Fruit fly (Drosophila melanogaster) whole organism, embryonic: ENCODE results near the gene CG12522.

Source experiments
- Awh ChIP-seq: fragments of 200-800 bp; sonication (Bioruptor generic); IDR thresholded peaks from 2 replicates; pipeline ENCODE4, ENCODE4 v1.3.6; 2022; ENCODE audit warnings: missing biosample characterization, missing genetic modification characterization
- B-H1 ChIP-seq: fragments of 200-800 bp; sonication (Bioruptor generic); IDR thresholded peaks from 3 replicates; pipeline ENCODE4 v1.3.6; 2022; ENCODE audit warnings: missing biosample characterization, missing genetic modification characterization
- CG1024 ChIP-seq: fragments of 200-800 bp; sonication (Bioruptor generic); IDR thresholded peaks from 2 replicates; pipeline ENCODE4 v1.3.6; 2022; ENCODE audit warnings: missing biosample characterization, missing genetic modification characterization
- CG10979 ChIP-seq: fragments of 200-800 bp; sonication (Bioruptor generic); optimal IDR thresholded peaks from 2 replicates; lab custom pipeline; 2018; ENCODE audit warnings: missing biosample characterization, mild to moderate bottlenecking, missing genetic modification characterization, moderate library complexity
- CG11504 ChIP-seq: fragments of 200-800 bp; sonication (Bioruptor generic); optimal IDR thresholded peaks from 3 replicates; lab custom pipeline; 2019; ENCODE audit warnings: missing biosample characterization, mild to moderate bottlenecking, missing genetic modification characterization, moderate library complexity
- CG11695 ChIP-seq: fragments of 200-800 bp; sonication (Bioruptor generic); IDR thresholded peaks from 3 replicates; pipeline ENCODE4 v1.3.6; 2022; ENCODE audit warnings: missing biosample characterization, missing genetic modification characterization
- CG12391 ChIP-seq: fragments of 200-800 bp; sonication (Bioruptor generic); optimal IDR thresholded peaks from 3 replicates; lab custom pipeline; 2018; ENCODE audit warnings: missing biosample characterization, mild to moderate bottlenecking, missing genetic modification characterization, moderate library complexity
- CG13287 ChIP-seq: fragments of 200-800 bp; sonication (Bioruptor generic); IDR thresholded peaks from 2 replicates; pipeline ENCODE4 v1.3.6; 2022; ENCODE audit warnings: missing biosample characterization, missing genetic modification characterization; ENCODE audit not compliant: partially characterized antibody
- CG13296 ChIP-seq: fragments of 200-800 bp; sonication (Bioruptor generic); optimal IDR thresholded peaks from 3 replicates; lab custom pipeline; 2018; ENCODE audit warnings: missing biosample characterization, mild to moderate bottlenecking, missing genetic modification characterization
- CG13624 ChIP-seq: fragments of 200-800 bp; sonication (Bioruptor generic); optimal IDR thresholded peaks from 2 replicates; lab custom pipeline; 2016; ENCODE audit warnings: missing biosample characterization, missing genetic modification characterization
- CG14860 ChIP-seq: fragments of 200-800 bp; sonication (Bioruptor generic); IDR thresholded peaks from 3 replicates; pipeline ENCODE4 v1.3.6; 2022; ENCODE audit warnings: missing biosample characterization, missing genetic modification characterization; ENCODE audit not compliant: partially characterized antibody
- CG17361 ChIP-seq: fragments of 200-800 bp; sonication (Bioruptor generic); IDR thresholded peaks from 3 replicates; pipeline ENCODE4 v1.3.6; 2022; ENCODE audit warnings: missing biosample characterization, missing genetic modification characterization
- CG2120 ChIP-seq: fragments of 200-800 bp; sonication (Bioruptor generic); optimal IDR thresholded peaks from 3 replicates; lab custom pipeline; 2016; ENCODE audit warnings: missing biosample characterization, missing genetic modification characterization
- CG31365 ChIP-seq: fragments of 200-800 bp; sonication (Bioruptor generic); optimal IDR thresholded peaks from 2 replicates; lab custom pipeline; 2018; ENCODE audit warnings: missing biosample characterization, mild to moderate bottlenecking, missing genetic modification characterization
- CG3407 ChIP-seq: fragments of 200-800 bp; sonication (Bioruptor generic); optimal IDR thresholded peaks from 2 replicates; lab custom pipeline; 2018; ENCODE audit warnings: missing biosample characterization, mild to moderate bottlenecking, missing genetic modification characterization
- CG42726 ChIP-seq: fragments of 200-800 bp; sonication (Bioruptor generic); IDR thresholded peaks from 2 replicates; pipeline ENCODE4 v1.3.6; 2022; ENCODE audit warnings: missing biosample characterization, missing genetic modification characterization; ENCODE audit not compliant: partially characterized antibody
- CG7372 ChIP-seq: fragments of 200-800 bp; sonication (Bioruptor generic); IDR thresholded peaks from 2 replicates; pipeline ENCODE4 v1.3.6; 2022; ENCODE audit warnings: missing biosample characterization, missing genetic modification characterization
- CG8765 ChIP-seq: fragments of 200-800 bp; sonication (Bioruptor generic); IDR thresholded peaks from 2 replicates; pipeline ENCODE4 v1.3.6; 2022; ENCODE audit warnings: missing biosample characterization, missing genetic modification characterization
- CG9215 ChIP-seq: fragments of 200-800 bp; sonication (Bioruptor generic); IDR thresholded peaks from 2 replicates; pipeline ENCODE4 v1.3.6; 2022; ENCODE audit warnings: missing biosample characterization, missing genetic modification characterization
- Chrac-16 ChIP-seq: fragments of 200-800 bp; sonication (Bioruptor generic); optimal IDR thresholded peaks from 3 replicates; lab custom pipeline; 2016; ENCODE audit warnings: missing biosample characterization, missing genetic modification characterization
- D19B ChIP-seq: fragments of 200-800 bp; sonication (Bioruptor generic); optimal IDR thresholded peaks from 2 replicates; lab custom pipeline; 2017; ENCODE audit warnings: missing biosample characterization, mild to moderate bottlenecking, missing genetic modification characterization
- Dfd ChIP-seq, 2 experiments: fragments of >200 bp; optimal IDR thresholded peaks; 2 replicates each; lab custom pipeline; 2017; ENCODE audit warnings: missing biosample characterization in 2 of 2, missing genetic modification characterization in 2 of 2
- Lim3 ChIP-seq: fragments of 200-800 bp; sonication (Bioruptor generic); IDR thresholded peaks from 2 replicates; pipeline ENCODE4 v1.3.6; 2022; ENCODE audit warnings: missing biosample characterization, missing genetic modification characterization
- MBD-R2 ChIP-seq: fragments of 200-800 bp; sonication (Bioruptor generic); IDR thresholded peaks from 2 replicates; pipeline ENCODE4 v1.3.6; 2022; ENCODE audit warnings: missing biosample characterization, missing genetic modification characterization
- MESR4 ChIP-seq: fragments of 200-800 bp; sonication (Bioruptor generic); optimal IDR thresholded peaks from 2 replicates; lab custom pipeline; 2018; ENCODE audit warnings: missing biosample characterization, mild to moderate bottlenecking, missing genetic modification characterization, moderate library complexity
- Mad ChIP-seq: fragments of 200-800 bp; sonication (Bioruptor generic); optimal IDR thresholded peaks from 2 replicates; lab custom pipeline; 2016; ENCODE audit warnings: missing biosample characterization, missing genetic modification characterization
- NK7.1 ChIP-seq: fragments of 200-800 bp; sonication (Bioruptor generic); optimal IDR thresholded peaks from 3 replicates; lab custom pipeline; 2016; ENCODE audit warnings: missing biosample characterization, missing genetic modification characterization
- Neu2 ChIP-seq: fragments of 200-800 bp; sonication (Bioruptor generic); optimal IDR thresholded peaks from 3 replicates; lab custom pipeline; 2016; ENCODE audit warnings: missing biosample characterization, missing genetic modification characterization, borderline replicate concordance
- Six4 ChIP-seq: fragments of 200-800 bp; sonication (Bioruptor generic); optimal IDR thresholded peaks from 2 replicates; lab custom pipeline; 2016; ENCODE audit warnings: missing biosample characterization, missing genetic modification characterization
- ase ChIP-seq: fragments of 200-800 bp; sonication (Bioruptor generic); IDR thresholded peaks from 3 replicates; pipeline ENCODE4 v1.3.6; 2022; ENCODE audit warnings: missing biosample characterization, missing genetic modification characterization
- chn ChIP-seq: fragments of 200-800 bp; sonication (Bioruptor generic); optimal IDR thresholded peaks from 2 replicates; lab custom pipeline; 2016; ENCODE audit warnings: missing biosample characterization, missing genetic modification characterization
- da ChIP-seq: fragments of 200-800 bp; sonication (Bioruptor generic); optimal IDR thresholded peaks from 2 replicates; lab custom pipeline; 2016; ENCODE audit warnings: missing biosample characterization, missing genetic modification characterization
- ems ChIP-seq: fragments of 200-800 bp; sonication (Bioruptor generic); optimal IDR thresholded peaks from 3 replicates; lab custom pipeline; 2016; ENCODE audit warnings: missing biosample characterization, missing genetic modification characterization
- eyg ChIP-seq: fragments of 200-800 bp; sonication (Bioruptor generic); optimal IDR thresholded peaks from 3 replicates; lab custom pipeline; 2016; ENCODE audit warnings: missing biosample characterization, missing genetic modification characterization
- hbn ChIP-seq: fragments of 200-800 bp; sonication (Bioruptor generic); IDR thresholded peaks from 2 replicates; pipeline ENCODE4 v1.3.6; 2022; ENCODE audit warnings: missing biosample characterization, missing genetic modification characterization; ENCODE audit not compliant: partially characterized antibody
- ind ChIP-seq: fragments of 200-800 bp; sonication (Bioruptor generic); optimal IDR thresholded peaks from 3 replicates; lab custom pipeline; 2016; ENCODE audit warnings: missing biosample characterization, missing genetic modification characterization
- jigr1 ChIP-seq: fragments of 200-800 bp; sonication (Bioruptor generic); IDR thresholded peaks from 3 replicates; pipeline ENCODE4 v1.3.6; 2022; ENCODE audit warnings: missing biosample characterization, missing genetic modification characterization
- jing ChIP-seq: fragments of 200-800 bp; sonication (Bioruptor generic); optimal IDR thresholded peaks from 2 replicates; lab custom pipeline; 2018; ENCODE audit warnings: missing biosample characterization, mild to moderate bottlenecking, missing genetic modification characterization
- nerfin-2 ChIP-seq: fragments of 200-800 bp; sonication (Bioruptor generic); IDR thresholded peaks from 2 replicates; pipeline ENCODE4 v1.3.6; 2022; ENCODE audit warnings: missing biosample characterization, missing genetic modification characterization; ENCODE audit not compliant: partially characterized antibody
- onecut ChIP-seq: fragments of 200-800 bp; sonication (Bioruptor generic); IDR thresholded peaks from 2 replicates; pipeline ENCODE4 v1.3.6; 2022; ENCODE audit warnings: missing biosample characterization, missing genetic modification characterization
- pum ChIP-seq: fragments of 200-800 bp; sonication (Bioruptor generic); optimal IDR thresholded peaks from 2 replicates; lab custom pipeline; 2016; ENCODE audit warnings: missing biosample characterization, missing genetic modification characterization
- run ChIP-seq: fragments of 200-800 bp; sonication (Bioruptor generic); optimal IDR thresholded peaks from 3 replicates; lab custom pipeline; 2018; ENCODE audit warnings: missing biosample characterization, mild to moderate bottlenecking, missing genetic modification characterization
- sc ChIP-seq, 3 experiments: fragments of >200 bp in 2 of 3; fragments of 200-800 bp in 1 of 3; sonication (Bioruptor generic) in 1 of 3; optimal IDR thresholded peaks; 2 replicates in 2 of 3; 3 replicates in 1 of 3; lab custom pipeline; 2017; ENCODE audit warnings: mild to moderate bottlenecking in 1 of 3, missing biosample characterization in 1 of 3, missing genetic modification characterization in 1 of 3, missing genetic modification reagents in 1 of 3
- schlank ChIP-seq: fragments of 200-800 bp; sonication (Bioruptor generic); optimal IDR thresholded peaks from 2 replicates; lab custom pipeline; 2018; ENCODE audit warnings: missing biosample characterization, mild to moderate bottlenecking, missing genetic modification characterization
- sens ChIP-seq: fragments of 200-800 bp; sonication (Bioruptor generic); peaks from one replicate; lab custom pipeline; 2016; ENCODE audit warnings: missing biosample characterization, missing genetic modification characterization
- slou ChIP-seq: fragments of 200-800 bp; sonication (Bioruptor generic); optimal IDR thresholded peaks from 3 replicates; lab custom pipeline; 2016; ENCODE audit warnings: missing biosample characterization, missing genetic modification characterization
- sna ChIP-seq: fragments of 200-800 bp; sonication (Bioruptor generic); IDR thresholded peaks from 2 replicates; pipeline ENCODE4 v1.3.6; 2022; ENCODE audit warnings: missing biosample characterization, missing genetic modification characterization; ENCODE audit not compliant: partially characterized antibody
- sob ChIP-seq: fragments of 200-800 bp; sonication (Bioruptor generic); IDR thresholded peaks from 2 replicates; pipeline ENCODE4 v1.3.6; 2022; ENCODE audit warnings: missing biosample characterization, missing genetic modification characterization
- tgo ChIP-seq: fragments of 200-800 bp; sonication (Bioruptor generic); IDR thresholded peaks from 3 replicates; pipeline ENCODE4 v1.3.6; 2022; ENCODE audit warnings: missing biosample characterization, missing genetic modification characterization
- tup ChIP-seq: fragments of 200-800 bp; sonication (Bioruptor generic); optimal IDR thresholded peaks from 2 replicates; lab custom pipeline; 2016; ENCODE audit warnings: missing biosample characterization, mild to moderate bottlenecking, missing genetic modification characterization, moderate library complexity

The CG12522 gene

dm6 chr3L:11096195-11096908 is 11.7 kb upstream of the CG12522 start, which contains the start of the genes CG46439, Iyd and CG33947 (continued):
- no peak for TF ChIP-seq CG8765 (GFP tag; lab: Robert Waterston, UW)
- no peak for TF ChIP-seq NK7.1 (GFP tag; lab: Kevin White, UChicago)
- no peak for TF ChIP-seq CG13624
- TF ChIP-seq CG11695 (GFP tag; lab: Robert Waterston, UW), result no peak
- no peak for TF ChIP-seq run
- TF ChIP-seq CG11504 (tag; lab: Kevin White, UChicago), result peak; percentile 18
- TF ChIP-seq sc (optimal IDR thresholded peaks at IDR 0.05; lab: Kevin White, UChicago), result no peak
- no peak for TF ChIP-seq sc (GFP tag; optimal IDR thresholded peaks at IDR 0.05; lab: Kevin White, UChicago)
- TF ChIP-seq ems (GFP tag; lab: Kevin White, UChicago), result peak; percentile 9
- no peak for TF ChIP-seq pum (GFP tag; lab: Kevin White, UChicago)
- 0 out of 3 replicates have a peak, but pooled peaks have one; percentile 17 for TF ChIP-seq CG17361
- no peak for TF ChIP-seq CG31365 (tag; lab: Kevin White, UChicago)
- no peak for TF ChIP-seq CG12391 (tag; lab: Kevin White, UChicago)
- TF ChIP-seq MBD-R2 (GFP tag; lab: Robert Waterston, UW), result peak; percentile 28; the same call in 1 of the 2 replicates
- no peak for TF ChIP-seq da (GFP tag; lab: Kevin White, UChicago)
- TF ChIP-seq B-H1 (GFP tag; lab: Robert Waterston, UW), result no peak
- no peak for TF ChIP-seq tup (GFP tag; lab: Kevin White, UChicago)
- no peak for TF ChIP-seq sob (GFP tag; lab: Robert Waterston, UW)
- no peak for TF ChIP-seq Lim3 (GFP tag; lab: Robert Waterston, UW)
- TF ChIP-seq ase (GFP tag; lab: Robert Waterston, UW), result no peak
- no peak for TF ChIP-seq nerfin-2 (GFP tag; lab: Robert Waterston, UW)
- TF ChIP-seq onecut, result peak; percentile 45; the same call in 1 of the 2 replicates
- no peak for TF ChIP-seq Six4 (GFP tag; lab: Kevin White, UChicago)
- peak; percentile 54 for TF ChIP-seq sna (GFP tag; lab: Robert Waterston, UW)
- TF ChIP-seq CG3407, result no peak
- peak; percentile 82 for TF ChIP-seq sens (GFP tag; lab: Kevin White, UChicago)
- TF ChIP-seq CG42726, result no peak
- TF ChIP-seq CG2120 (GFP tag; lab: Kevin White, UChicago), result peak; percentile 26
- no peak for TF ChIP-seq CG1024 (GFP tag; lab: Robert Waterston, UW)
- peak; percentile 37 for TF ChIP-seq MESR4 (GFP tag; lab: Kevin White, UChicago)
- no peak for TF ChIP-seq jing
- TF ChIP-seq schlank (tag; lab: Kevin White, UChicago), result no peak
- peak; percentile 38 for TF ChIP-seq CG13296 (GFP tag; lab: Kevin White, UChicago)
- TF ChIP-seq Chrac-16 (GFP tag; lab: Kevin White, UChicago), result no peak
- TF ChIP-seq Mad (GFP tag; lab: Kevin White, UChicago), result no peak
- TF ChIP-seq chn, result peak; percentile 4
- TF ChIP-seq Awh (GFP tag; lab: Robert Waterston, UW), result no peak
- TF ChIP-seq tgo, result no peak
- no peak for TF ChIP-seq Neu2 (GFP tag; lab: Kevin White, UChicago)
- no peak for TF ChIP-seq jigr1 (GFP tag; lab: Robert Waterston, UW)
- TF ChIP-seq D19B (GFP tag; lab: Kevin White, UChicago), result no peak
- peak; percentile 44; the same call in 1 of the 2 replicates for TF ChIP-seq hbn
- no peak for TF ChIP-seq CG9215 (GFP tag; lab: Robert Waterston, UW)
- TF ChIP-seq ind (GFP tag; lab: Kevin White, UChicago), result no peak
- TF ChIP-seq CG14860, result no peak
- no peak for TF ChIP-seq CG7372 (GFP tag; lab: Robert Waterston, UW)
- TF ChIP-seq CG13287 (GFP tag; lab: Robert Waterston, UW), result peak; percentile 50
- no peak for TF ChIP-seq CG10979 (tag; lab: Kevin White, UChicago)
- TF ChIP-seq slou (GFP tag; lab: Kevin White, UChicago), result no peak
- TF ChIP-seq Dfd (GFP tag; optimal IDR thresholded peaks at IDR 0.05; lab: Kevin White, UChicago), result no peak
- no peak for TF ChIP-seq eyg
